Fruit fly (Drosophila melanogaster): Measurements from ENCODE around the gene Scgbeta.

DNA sequence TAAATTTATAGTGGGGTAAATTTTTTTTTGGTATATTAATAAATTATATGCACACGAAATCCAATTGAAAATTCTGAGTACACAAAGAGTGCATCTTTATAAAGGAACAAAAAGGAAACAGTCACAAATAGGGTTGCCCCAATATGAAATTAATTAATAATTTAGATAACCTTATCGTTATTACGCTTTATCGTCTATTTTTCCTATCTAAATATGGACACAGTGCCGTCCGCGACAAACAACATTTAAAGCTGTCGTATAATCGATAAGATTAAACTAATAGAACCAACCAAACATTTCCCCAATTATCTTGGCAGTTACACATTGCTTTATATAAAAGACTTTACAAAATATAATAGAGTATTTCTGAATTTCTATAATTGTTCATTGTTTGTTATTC lies 24.2 kb downstream of the Scgbeta start:
- TF ChIP-seq CG8478 (optimal IDR thresholded peaks at IDR 0.05), result no peak
- no peak for TF ChIP-seq CTCF (optimal IDR thresholded peaks at IDR 0.05)

Measured in S2 (cell line).